Worm (Caenorhabditis elegans): ENCODE measurements around the gene str-114.

Gene str-114

ce11 chrV:3632249-3633030, 17.1 kb upstream of the str-114 start:
- peak; percentile 28 for TF ChIP-seq pha-4 (tag; optimal IDR thresholded peaks at IDR 0.05)
- TF ChIP-seq pqm-1 (tag; optimal IDR thresholded peaks at IDR 0.05) = peak; percentile 90
- TF ChIP-seq nfya-1 (tag; optimal IDR thresholded peaks at IDR 0.05; ENCODE audit: insufficient read depth) = peak; percentile 54
- no peak for TF ChIP-seq unc-39 (tag; optimal IDR thresholded peaks at IDR 0.05)
- TF ChIP-seq elt-2 (tag; optimal IDR thresholded peaks at IDR 0.05) = peak; percentile 94
- peak; percentile 24 for TF ChIP-seq jun-1 (tag; optimal IDR thresholded peaks at IDR 0.05)
- TF ChIP-seq ama-1 (optimal IDR thresholded peaks at IDR 0.05) = no peak
- no peak for TF ChIP-seq nhr-23 (tag; optimal IDR thresholded peaks at IDR 0.05)
- no peak for TF ChIP-seq skn-1 (tag; optimal IDR thresholded peaks at IDR 0.05)

- TF ChIP-seq nhr-237 (tag; optimal IDR thresholded peaks at IDR 0.05) (no peak), R02D3.7 (tag; optimal IDR thresholded peaks at IDR 0.05) (no peak), nhr-76 (tag; optimal IDR thresholded peaks at IDR 0.05) (no peak), mdl-1 (tag; optimal IDR thresholded peaks at IDR 0.05) (no peak), nhr-11 (tag; optimal IDR thresholded peaks at IDR 0.05) (no peak), daf-12 (tag; optimal IDR thresholded peaks at IDR 0.05) (no peak), unc-62 (GFP tag; optimal IDR thresholded peaks at IDR 0.05) (no peak), nhr-67 (tag; optimal IDR thresholded peaks at IDR 0.05) (no peak), nhr-25 (tag; optimal IDR thresholded peaks at IDR 0.05) (no peak), ama-1 (optimal IDR thresholded peaks at IDR 0.05) (no peak), pha-4 (tag; optimal IDR thresholded peaks at IDR 0.05) (no peak), nhr-12 (tag; optimal IDR thresholded peaks at IDR 0.05) (no peak), unc-39 (tag; optimal IDR thresholded peaks at IDR 0.05) (no peak), pqm-1 (tag; optimal IDR thresholded peaks at IDR 0.05) (no peak), fkh-10 (GFP tag; optimal IDR thresholded peaks at IDR 0.05) (no peak), ceh-82 (tag; optimal IDR thresholded peaks at IDR 0.05) (no peak), ceh-28 (tag; optimal IDR thresholded peaks at IDR 0.05) (no peak), sea-2 (GFP tag; optimal IDR thresholded peaks at IDR 0.05) (no peak)
Measured at ce11 chrV:3633041-3633440, 16.5 kb upstream of the str-114 start, which contains the start of gene F59B1.2. F59B1.2 (plus strand) TSS chrV:3633341.

ce11 chrV:3634293-3635016, 15.1 kb upstream of the str-114 start:
- TF ChIP-seq tbx-2 (tag; optimal IDR thresholded peaks at IDR 0.05) (no peak), pha-4 (tag; optimal IDR thresholded peaks at IDR 0.05) (peak; percentile 80), ceh-82 (tag; optimal IDR thresholded peaks at IDR 0.05) (no peak), jun-1 (tag; optimal IDR thresholded peaks at IDR 0.05) (peak; percentile 50), nhr-67 (tag; optimal IDR thresholded peaks at IDR 0.05) (no peak), zag-1 (tag; optimal IDR thresholded peaks at IDR 0.05) (no peak), elt-2 (tag; optimal IDR thresholded peaks at IDR 0.05) (peak; percentile 96), pqm-1 (tag; optimal IDR thresholded peaks at IDR 0.05) (peak; percentile 87), nfya-1 (tag; optimal IDR thresholded peaks at IDR 0.05; ENCODE audit: insufficient read depth) (peak; percentile 27), fos-1 (tag; optimal IDR thresholded peaks at IDR 0.05) (peak; percentile 11), ceh-28 (tag; optimal IDR thresholded peaks at IDR 0.05) (peak; percentile 61)

ce11 chrV:3637086-3637485, 12.5 kb upstream of the str-114 start, which contains the start of gene srx-41:
srx-41 (minus strand) TSS chrV:3637186.
- TF ChIP-seq daf-12 (tag; optimal IDR thresholded peaks at IDR 0.05) = no peak
- no peak for TF ChIP-seq pha-4 (tag; optimal IDR thresholded peaks at IDR 0.05)
- TF ChIP-seq nhr-11 (tag; optimal IDR thresholded peaks at IDR 0.05) = no peak
- TF ChIP-seq fkh-10 (GFP tag; optimal IDR thresholded peaks at IDR 0.05) = no peak
- no peak for TF ChIP-seq hmg-11 (tag; optimal IDR thresholded peaks at IDR 0.05)
- no peak for TF ChIP-seq ZK546.5 (tag; optimal IDR thresholded peaks at IDR 0.05)
- TF ChIP-seq nfya-1 (tag; optimal IDR thresholded peaks at IDR 0.05; ENCODE audit: insufficient read depth) = no peak
- TF ChIP-seq unc-62 (GFP tag; optimal IDR thresholded peaks at IDR 0.05) = no peak
- TF ChIP-seq egl-5 (tag; optimal IDR thresholded peaks at IDR 0.05) = no peak
- TF ChIP-seq sea-2 (GFP tag; optimal IDR thresholded peaks at IDR 0.05) = no peak
- TF ChIP-seq nhr-43 (tag; optimal IDR thresholded peaks at IDR 0.05; ENCODE audit: poor library complexity, severe bottlenecking) = no peak
- TF ChIP-seq fkh-2 (tag; optimal IDR thresholded peaks at IDR 0.05) = no peak
- TF ChIP-seq ceh-16 (tag; optimal IDR thresholded peaks at IDR 0.05) = no peak
- TF ChIP-seq zag-1 (tag; optimal IDR thresholded peaks at IDR 0.05) = no peak

All from whole organism, L3 larva.